Fruit fly (Drosophila melanogaster) whole organism, embryonic: Measurements from ENCODE around the gene CG7101.

Experiments used
- ATbp ChIP-seq: fragments of 200-800 bp; sonication (Bioruptor generic); optimal IDR thresholded peaks from 2 replicates; lab custom pipeline; 2017; ENCODE audit warnings: missing biosample characterization, mild to moderate bottlenecking, missing genetic modification characterization, missing genetic modification reagents
- Asciz ChIP-seq: fragments of 200-800 bp; sonication (Bioruptor generic); optimal IDR thresholded peaks from 2 replicates; lab custom pipeline; 2017; ENCODE audit warnings: missing biosample characterization, mild to moderate bottlenecking, missing genetic modification characterization, missing genetic modification reagents
- Blimp-1 ChIP-seq: fragments of 200-800 bp; sonication (Bioruptor generic); optimal IDR thresholded peaks from 3 replicates; lab custom pipeline; 2018; ENCODE audit warnings: missing biosample characterization, missing genetic modification characterization, mild to moderate bottlenecking, moderate library complexity, missing genetic modification reagents
- CG12942 ChIP-seq: fragments of 200-800 bp; sonication (Bioruptor generic); optimal IDR thresholded peaks from 3 replicates; lab custom pipeline; 2016; ENCODE audit warnings: missing biosample characterization, missing genetic modification characterization
- CG13424 ChIP-seq: fragments of 200-800 bp; sonication (Bioruptor generic); optimal IDR thresholded peaks from 2 replicates; lab custom pipeline; 2019; ENCODE audit warnings: missing biosample characterization, mild to moderate bottlenecking, missing genetic modification characterization, moderate library complexity
- CG14667 ChIP-seq: fragments of 200-800 bp; sonication (Bioruptor generic); IDR thresholded peaks from 2 replicates; pipeline ENCODE4 v1.3.6; 2022; ENCODE audit warnings: missing biosample characterization, missing genetic modification characterization
- CG15011 ChIP-seq: fragments of 200-800 bp; sonication (Bioruptor generic); optimal IDR thresholded peaks from 3 replicates; lab custom pipeline; 2018; ENCODE audit warnings: missing biosample characterization, mild to moderate bottlenecking, missing genetic modification characterization
- CG15601 ChIP-seq: fragments of 200-800 bp; sonication (Bioruptor generic); optimal IDR thresholded peaks from 3 replicates; lab custom pipeline; 2019; ENCODE audit warnings: missing biosample characterization, mild to moderate bottlenecking, missing genetic modification characterization, moderate library complexity
- CG16779 ChIP-seq: fragments of 200-800 bp; sonication (Bioruptor generic); IDR thresholded peaks from 2 replicates; pipeline ENCODE4 v1.3.6; 2022; ENCODE audit warnings: missing biosample characterization, missing genetic modification characterization
- CG17359 ChIP-seq: fragments of 200-800 bp; sonication (Bioruptor generic); optimal IDR thresholded peaks from 3 replicates; lab custom pipeline; 2018; ENCODE audit warnings: missing biosample characterization, mild to moderate bottlenecking, missing genetic modification characterization, moderate library complexity
- CG18476 ChIP-seq: fragments of 200-800 bp; sonication (Bioruptor generic); optimal IDR thresholded peaks from 2 replicates; lab custom pipeline; 2016; ENCODE audit warnings: missing biosample characterization, mild to moderate bottlenecking, missing genetic modification characterization
- CG34422 ChIP-seq: fragments of 200-800 bp; sonication (Bioruptor generic); IDR thresholded peaks from 3 replicates; pipeline ENCODE4 v1.3.6; 2022; ENCODE audit warnings: missing biosample characterization, missing genetic modification characterization
- CG3726 ChIP-seq: fragments of 200-800 bp; sonication (Bioruptor generic); IDR thresholded peaks from 3 replicates; pipeline ENCODE4, ENCODE4 v1.3.6; 2022; ENCODE audit warnings: missing biosample characterization, missing genetic modification characterization
- CG4854 ChIP-seq: fragments of 200-800 bp; sonication (Bioruptor generic); optimal IDR thresholded peaks from 2 replicates; lab custom pipeline; 2016; ENCODE audit warnings: missing biosample characterization, missing genetic modification characterization, inconsistent platforms
- CG9215 ChIP-seq: fragments of 200-800 bp; sonication (Bioruptor generic); IDR thresholded peaks from 2 replicates; pipeline ENCODE4 v1.3.6; 2022; ENCODE audit warnings: missing biosample characterization, missing genetic modification characterization
- CG9727 ChIP-seq: fragments of 200-800 bp; sonication (Bioruptor generic); optimal IDR thresholded peaks from 3 replicates; lab custom pipeline; 2017; ENCODE audit warnings: missing biosample characterization, mild to moderate bottlenecking, missing genetic modification characterization
- CTCF ChIP-seq: fragments of 200-800 bp; sonication (Bioruptor generic); optimal IDR thresholded peaks from 2 replicates; lab custom pipeline; 2017; ENCODE audit warnings: missing biosample characterization, mild to moderate bottlenecking, missing genetic modification characterization, moderate library complexity
- Dek ChIP-seq: fragments of 200-800 bp; sonication (Bioruptor generic); optimal IDR thresholded peaks from 3 replicates; lab custom pipeline; 2019; ENCODE audit warnings: missing biosample characterization, mild to moderate bottlenecking, missing genetic modification characterization, moderate library complexity
- Ets97D ChIP-seq: fragments of 200-800 bp; sonication (Bioruptor generic); optimal IDR thresholded peaks from 3 replicates; lab custom pipeline; 2016; ENCODE audit warnings: missing biosample characterization, missing genetic modification characterization
- Fer1 ChIP-seq: fragments of 200-800 bp; sonication (Bioruptor generic); optimal IDR thresholded peaks from 2 replicates; lab custom pipeline; 2017; ENCODE audit warnings: missing biosample characterization, mild to moderate bottlenecking, missing genetic modification characterization
- HHEX ChIP-seq: fragments of 200-800 bp; sonication (Bioruptor generic); optimal IDR thresholded peaks from 3 replicates; lab custom pipeline; 2017; ENCODE audit warnings: missing biosample characterization, mild to moderate bottlenecking, missing genetic modification characterization, missing genetic modification reagents
- Hmr ChIP-seq: fragments of 200-800 bp; sonication (Bioruptor generic); optimal IDR thresholded peaks from 3 replicates; lab custom pipeline; 2017; ENCODE audit warnings: mild to moderate bottlenecking, missing biosample characterization, missing genetic modification reagents, missing genetic modification characterization
- Hr3 ChIP-seq: fragments of 200-800 bp; sonication (Bioruptor generic); optimal IDR thresholded peaks from 3 replicates; lab custom pipeline; 2016; ENCODE audit warnings: missing biosample characterization, missing genetic modification characterization
- Hr51 ChIP-seq, 2 experiments: fragments of 200-800 bp; sonication (Bioruptor generic); optimal IDR thresholded peaks; 2 replicates in 1 of 2; 3 replicates in 1 of 2; lab custom pipeline; 2016 to 2018; ENCODE audit warnings: missing biosample characterization in 2 of 2, missing genetic modification characterization in 2 of 2, mild to moderate bottlenecking in 1 of 2, moderate library complexity in 1 of 2
- Meics ChIP-seq: fragments of 200-800 bp; sonication (Bioruptor generic); optimal IDR thresholded peaks from 2 replicates; lab custom pipeline; 2017; ENCODE audit warnings: missing biosample characterization, mild to moderate bottlenecking, missing genetic modification characterization
- Mes4 ChIP-seq: fragments of 200-800 bp; sonication (Bioruptor generic); optimal IDR thresholded peaks from 2 replicates; lab custom pipeline; 2016; ENCODE audit warnings: missing biosample characterization, missing genetic modification characterization
- Myb ChIP-seq: fragments of 200-800 bp; sonication (Bioruptor generic); optimal IDR thresholded peaks from 2 replicates; lab custom pipeline; 2016; ENCODE audit warnings: missing biosample characterization, missing genetic modification characterization
- NC2α ChIP-seq: fragments of 200-800 bp; sonication (Bioruptor generic); optimal IDR thresholded peaks from 2 replicates; lab custom pipeline; 2016; ENCODE audit warnings: missing biosample characterization, missing genetic modification characterization
- NFAT ChIP-seq: fragments of 200-800 bp; sonication (Bioruptor generic); IDR thresholded peaks from 2 replicates; pipeline ENCODE4 v1.3.6; 2022; ENCODE audit warnings: missing biosample characterization, missing genetic modification characterization
- Xbp1 ChIP-seq: fragments of 200-800 bp; sonication (Bioruptor generic); optimal IDR thresholded peaks from 3 replicates; lab custom pipeline; 2016; ENCODE audit warnings: missing biosample characterization, mild to moderate bottlenecking, missing genetic modification characterization
- Xrp1 ChIP-seq: fragments of 200-800 bp; sonication (Bioruptor generic); IDR thresholded peaks from 2 replicates; pipeline ENCODE4 v1.3.6; 2022; ENCODE audit warnings: missing biosample characterization, missing genetic modification characterization
- ara ChIP-seq: fragments of 200-800 bp; sonication (Bioruptor generic); IDR thresholded peaks from 2 replicates; pipeline ENCODE4 v1.3.6; 2022; ENCODE audit warnings: missing biosample characterization, missing genetic modification characterization
- bcd ChIP-seq: fragments of 200-800 bp; sonication (Bioruptor generic); optimal IDR thresholded peaks from 2 replicates; lab custom pipeline; 2017; ENCODE audit warnings: missing biosample characterization, mild to moderate bottlenecking, missing genetic modification characterization
- chif ChIP-seq, 2 experiments: fragments of 200-800 bp; sonication (Bioruptor generic); optimal IDR thresholded peaks; 3 replicates each; lab custom pipeline; 2016; ENCODE audit warnings: missing biosample characterization in 2 of 2, missing genetic modification characterization in 2 of 2
- ems ChIP-seq: fragments of 200-800 bp; sonication (Bioruptor generic); optimal IDR thresholded peaks from 3 replicates; lab custom pipeline; 2016; ENCODE audit warnings: missing biosample characterization, missing genetic modification characterization
- en ChIP-seq: fragments of 200-800 bp; sonication (Bioruptor generic); optimal IDR thresholded peaks from 2 replicates; lab custom pipeline; 2016; ENCODE audit warnings: missing biosample characterization, missing genetic modification characterization
- fd3F ChIP-seq: fragments of 200-800 bp; sonication (Bioruptor generic); optimal IDR thresholded peaks from 2 replicates; lab custom pipeline; 2018; ENCODE audit warnings: missing biosample characterization, mild to moderate bottlenecking, missing genetic modification characterization, moderate library complexity
- gcm ChIP-seq: fragments of 200-800 bp; sonication (Bioruptor generic); optimal IDR thresholded peaks from 2 replicates; lab custom pipeline; 2019; ENCODE audit warnings: missing biosample characterization, mild to moderate bottlenecking, missing genetic modification characterization, moderate library complexity
- gsb ChIP-seq: fragments of 200-800 bp; sonication (Bioruptor generic); IDR thresholded peaks from 2 replicates; pipeline ENCODE4 v1.3.6; 2022; ENCODE audit warnings: missing biosample characterization, missing genetic modification characterization
- lab ChIP-seq: fragments of 200-800 bp; sonication (Bioruptor generic); optimal IDR thresholded peaks from 3 replicates; lab custom pipeline; 2017; ENCODE audit warnings: missing biosample characterization, missing genetic modification characterization, mild to moderate bottlenecking, moderate library complexity, missing genetic modification reagents
- prd ChIP-seq, 3 experiments: fragments of >200 bp in 2 of 3; fragments of 200-800 bp in 1 of 3; sonication (Bioruptor generic) in 1 of 3; optimal IDR thresholded peaks in 2 of 3; IDR thresholded peaks in 1 of 3; 2 replicates in 2 of 3; 3 replicates in 1 of 3; pipeline versions ENCODE4 v1.3.6 to Lab custom; 2017 to 2022; ENCODE audit warnings: missing biosample characterization in 1 of 3, missing genetic modification characterization in 1 of 3
- psq ChIP-seq: fragments of 200-800 bp; sonication (Bioruptor generic); optimal IDR thresholded peaks from 2 replicates; lab custom pipeline; 2017; ENCODE audit warnings: missing biosample characterization, missing genetic modification characterization
- pum ChIP-seq: fragments of 200-800 bp; sonication (Bioruptor generic); optimal IDR thresholded peaks from 2 replicates; lab custom pipeline; 2016; ENCODE audit warnings: missing biosample characterization, missing genetic modification characterization
- ranshi ChIP-seq: fragments of 200-800 bp; sonication (Bioruptor generic); IDR thresholded peaks from 2 replicates; pipeline ENCODE4 v1.3.6; 2022; ENCODE audit warnings: missing biosample characterization, missing genetic modification characterization
- row ChIP-seq: fragments of 200-800 bp; sonication (Bioruptor generic); IDR thresholded peaks from 3 replicates; pipeline ENCODE4 v1.3.6; 2022; ENCODE audit warnings: missing biosample characterization, missing genetic modification characterization
- sima ChIP-seq: fragments of 200-800 bp; sonication (Bioruptor generic); optimal IDR thresholded peaks from 2 replicates; lab custom pipeline; 2016; ENCODE audit warnings: missing biosample characterization, missing genetic modification characterization
- sob ChIP-seq: fragments of 200-800 bp; sonication (Bioruptor generic); IDR thresholded peaks from 2 replicates; pipeline ENCODE4 v1.3.6; 2022; ENCODE audit warnings: missing biosample characterization, missing genetic modification characterization
- stwl ChIP-seq: fragments of 200-800 bp; sonication (Bioruptor generic); optimal IDR thresholded peaks from 3 replicates; lab custom pipeline; 2018; ENCODE audit warnings: missing biosample characterization, mild to moderate bottlenecking, missing genetic modification characterization, moderate library complexity
- sug ChIP-seq: fragments of 200-800 bp; optimal IDR thresholded peaks from 2 replicates; lab custom pipeline; 2019; ENCODE audit warnings: missing biosample characterization, mild to moderate bottlenecking, missing genetic modification characterization, moderate library complexity
- tgo ChIP-seq: fragments of 200-800 bp; sonication (Bioruptor generic); IDR thresholded peaks from 3 replicates; pipeline ENCODE4 v1.3.6; 2022; ENCODE audit warnings: missing biosample characterization, missing genetic modification characterization

CG7101 gene

dm6 chrX:18869489-18870132 lies 39.2 kb downstream of the CG7101 start (continued):
- TF ChIP-seq Xbp1 (GFP tag; lab: Kevin White, UChicago) (peak; percentile 55), ems (GFP tag; lab: Kevin White, UChicago) (peak; percentile 24), CG14667 (GFP tag; lab: Robert Waterston, UW) (peak; percentile 66), Dek (tag; lab: Kevin White, UChicago) (peak; percentile 33), Meics (peak; percentile 51), lab (GFP tag; lab: Kevin White, UChicago) (peak; percentile 72), stwl (no peak), Asciz (peak; percentile 22), Fer1 (GFP tag; lab: Kevin White, UChicago) (peak; percentile 27), en (GFP tag; lab: Kevin White, UChicago) (peak; percentile 20), sug (tag; lab: Kevin White, UChicago) (no peak), sob (GFP tag; lab: Robert Waterston, UW) (peak; percentile 37; the same call in 1 of the 2 replicates), row (peak; percentile 65), sima (GFP tag; lab: Kevin White, UChicago) (no peak), Ets97D (GFP tag; lab: Kevin White, UChicago) (no peak), CG3726 (no peak), CG13424 (tag; lab: Kevin White, UChicago) (peak; percentile 44), NFAT (GFP tag; lab: Robert Waterston, UW) (peak; percentile 39; the same call in 1 of the 2 replicates), gcm (peak; percentile 7), Myb (GFP tag; lab: Kevin White, UChicago) (no peak), Blimp-1 (GFP tag; lab: Kevin White, UChicago) (peak; percentile 25), CG4854 (GFP tag; lab: Kevin White, UChicago) (no peak), CTCF (GFP tag; lab: Kevin White, UChicago) (no peak), CG9215 (GFP tag; lab: Robert Waterston, UW) (peak; percentile 27; the same call in 1 of the 2 replicates), prd (optimal IDR thresholded peaks at IDR 0.05; lab: Kevin White, UChicago) (no peak), prd (GFP tag; IDR thresholded peaks at IDR 0.05; lab: Robert Waterston, UW) (peak; percentile 70), chif (GFP tag; optimal IDR thresholded peaks at IDR 0.05; lab: Kevin White, UChicago) (peak; percentile 1 to 26), CG15601 (tag; lab: Kevin White, UChicago) (no peak), HHEX (GFP tag; lab: Kevin White, UChicago) (peak; percentile 40), pum (GFP tag; lab: Kevin White, UChicago) (no peak), CG9727 (GFP tag; lab: Kevin White, UChicago) (peak; percentile 58), CG18476 (GFP tag; lab: Kevin White, UChicago) (no peak), CG34422 (GFP tag; lab: Robert Waterston, UW) (peak; percentile 92), CG15011 (GFP tag; lab: Kevin White, UChicago) (no peak), gsb (GFP tag; lab: Robert Waterston, UW) (peak; percentile 30; the same call in 1 of the 2 replicates), CG16779 (GFP tag; lab: Robert Waterston, UW) (no peak), Mes4 (GFP tag; lab: Kevin White, UChicago) (peak; percentile 9), psq (GFP tag; lab: Kevin White, UChicago) (no peak), tgo (GFP tag; lab: Robert Waterston, UW) (peak; percentile 66), Hmr (no peak), ATbp (peak; percentile 6), ara (GFP tag; lab: Robert Waterston, UW) (peak; percentile 61; the same call in 1 of the 2 replicates), Xrp1 (GFP tag; lab: Robert Waterston, UW) (peak; percentile 75), fd3F (GFP tag; lab: Kevin White, UChicago) (peak; percentile 28), ranshi (GFP tag; lab: Robert Waterston, UW) (peak; percentile 63; the same call in 1 of the 2 replicates), Hr51 (GFP tag; optimal IDR thresholded peaks at IDR 0.05; lab: Kevin White, UChicago) (peak in 1 of 2 experiments; percentile 67), CG17359 (tag; lab: Kevin White, UChicago) (peak; percentile 71), CG12942 (GFP tag; lab: Kevin White, UChicago) (peak; percentile 5), Hr3 (GFP tag; lab: Kevin White, UChicago) (peak; percentile 42), bcd (peak; percentile 52), NC2α (no peak)
